Worm (Caenorhabditis elegans): ENCODE results near the gene mab-7.

ce11 chrX:897948-898347 lies at the start of gene mab-7:
- no peak for TF ChIP-seq zag-1 (tag; optimal IDR thresholded peaks at IDR 0.05)
- TF ChIP-seq ceh-82 (tag; optimal IDR thresholded peaks at IDR 0.05), result no peak
- TF ChIP-seq nhr-25 (tag; optimal IDR thresholded peaks at IDR 0.05; ENCODE audit: borderline replicate concordance, insufficient read depth), result no peak
- no peak for TF ChIP-seq mdl-1 (tag; optimal IDR thresholded peaks at IDR 0.05)
- no peak for TF ChIP-seq F10B5.3 (tag; optimal IDR thresholded peaks at IDR 0.05)
- TF ChIP-seq daf-8 (GFP tag; IDR thresholded peaks at IDR 0.05), result no peak
- TF ChIP-seq nhr-11 (tag; optimal IDR thresholded peaks at IDR 0.05), result no peak
- TF ChIP-seq snpc-4 (tag; optimal IDR thresholded peaks at IDR 0.05), result no peak
